Worm (Caenorhabditis elegans): Measurements from ENCODE around the gene pnn-1.

pnn-1 gene

DNA sequence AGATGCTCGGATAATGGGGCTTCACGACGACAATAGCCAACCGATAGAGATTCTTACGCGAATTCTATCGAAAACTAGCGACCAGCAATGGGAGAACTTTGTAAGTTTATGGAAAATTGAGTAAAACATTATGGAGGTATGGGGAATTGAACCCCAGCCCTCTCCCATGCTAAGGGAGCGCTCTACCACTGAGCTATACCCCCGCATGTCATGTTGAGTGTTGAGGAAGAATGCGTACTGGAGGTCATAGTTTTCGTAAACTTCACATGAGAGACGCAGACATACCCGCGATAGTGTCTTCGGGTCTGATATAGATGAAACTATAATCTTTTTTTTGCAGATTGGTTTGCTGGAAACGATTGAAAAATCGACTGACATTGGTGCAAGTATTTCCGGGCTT is 32.5 kb downstream of the pnn-1 start (continued):
- TF ChIP-seq Y22D7AL.16 (tag; optimal IDR thresholded peaks at IDR 0.05) (peak; percentile 91), ceh-22 (tag; optimal IDR thresholded peaks at IDR 0.05) (no peak), ahr-1 (tag; optimal IDR thresholded peaks at IDR 0.05) (peak; percentile 55), unc-42 (tag; optimal IDR thresholded peaks at IDR 0.05) (peak; percentile 57), pqm-1 (tag; optimal IDR thresholded peaks at IDR 0.05) (peak; percentile 62), F13H6.1 (tag; optimal IDR thresholded peaks at IDR 0.05) (peak; percentile 83), ceh-19 (GFP tag; optimal IDR thresholded peaks at IDR 0.05) (peak; percentile 83), pag-3 (tag; optimal IDR thresholded peaks at IDR 0.05; ENCODE audit: borderline replicate concordance) (peak; percentile 66), sox-2 (GFP tag; IDR thresholded peaks at IDR 0.05) (peak; percentile 71), rnt-1 (tag; optimal IDR thresholded peaks at IDR 0.05) (peak; percentile 76), ref-2 (tag; optimal IDR thresholded peaks at IDR 0.05) (peak; percentile 65), ceh-18 (tag; optimal IDR thresholded peaks at IDR 0.05) (peak; percentile 82), sox-4 (tag; optimal IDR thresholded peaks at IDR 0.05) (peak; percentile 89), fkh-6 (tag; optimal IDR thresholded peaks at IDR 0.05) (peak; percentile 87), npax-4 (tag; optimal IDR thresholded peaks at IDR 0.05) (peak; percentile 59), sdc-2 (tag; optimal IDR thresholded peaks at IDR 0.05) (peak; percentile 76), pax-1 (tag; optimal IDR thresholded peaks at IDR 0.05) (no peak), hlh-30 (tag; optimal IDR thresholded peaks at IDR 0.05; ENCODE audit: insufficient read depth) (peak; percentile 12), unc-55 (GFP tag; optimal IDR thresholded peaks at IDR 0.05) (no peak), pros-1 (tag; optimal IDR thresholded peaks at IDR 0.05) (peak; percentile 52), tbx-2 (tag; optimal IDR thresholded peaks at IDR 0.05) (peak; percentile 83), eyg-1 (tag; optimal IDR thresholded peaks at IDR 0.05) (peak; percentile 65), nfya-1 (tag; optimal IDR thresholded peaks at IDR 0.05) (peak; percentile 47), ceh-24 (tag; optimal IDR thresholded peaks at IDR 0.05) (peak; percentile 55), nhr-232 (tag; optimal IDR thresholded peaks at IDR 0.05) (peak; percentile 84), C08G9.2 (tag; optimal IDR thresholded peaks at IDR 0.05) (peak; percentile 83), lin-11 (tag; optimal IDR thresholded peaks at IDR 0.05) (peak; percentile 74), fax-1 (tag; optimal IDR thresholded peaks at IDR 0.05) (peak; percentile 86), elt-4 (tag; optimal IDR thresholded peaks at IDR 0.05) (no peak), hlh-13 (GFP tag; optimal IDR thresholded peaks at IDR 0.05) (peak; percentile 78), elt-2 (tag; optimal IDR thresholded peaks at IDR 0.05) (peak; percentile 84), ceh-30 (tag; optimal IDR thresholded peaks at IDR 0.05) (no peak), mec-3 (tag; optimal IDR thresholded peaks at IDR 0.05; ENCODE audit: borderline replicate concordance) (no peak), ceh-9 (tag; optimal IDR thresholded peaks at IDR 0.05) (peak; percentile 78), fkh-10 (GFP tag; optimal IDR thresholded peaks at IDR 0.05) (no peak), madf-2 (tag; optimal IDR thresholded peaks at IDR 0.05) (peak; percentile 78), ceh-6 (GFP tag; optimal IDR thresholded peaks at IDR 0.05) (peak; percentile 83), ttx-3 (tag; optimal IDR thresholded peaks at IDR 0.05) (peak; percentile 74), dmd-4 (tag; optimal IDR thresholded peaks at IDR 0.05; ENCODE audit: borderline replicate concordance) (peak; percentile 82), lim-6 (tag; optimal IDR thresholded peaks at IDR 0.05) (peak; percentile 49), ceh-45 (GFP tag; IDR thresholded peaks at IDR 0.05) (peak; percentile 83), ceh-31 (tag; optimal IDR thresholded peaks at IDR 0.05) (peak; percentile 67)

DNA sequence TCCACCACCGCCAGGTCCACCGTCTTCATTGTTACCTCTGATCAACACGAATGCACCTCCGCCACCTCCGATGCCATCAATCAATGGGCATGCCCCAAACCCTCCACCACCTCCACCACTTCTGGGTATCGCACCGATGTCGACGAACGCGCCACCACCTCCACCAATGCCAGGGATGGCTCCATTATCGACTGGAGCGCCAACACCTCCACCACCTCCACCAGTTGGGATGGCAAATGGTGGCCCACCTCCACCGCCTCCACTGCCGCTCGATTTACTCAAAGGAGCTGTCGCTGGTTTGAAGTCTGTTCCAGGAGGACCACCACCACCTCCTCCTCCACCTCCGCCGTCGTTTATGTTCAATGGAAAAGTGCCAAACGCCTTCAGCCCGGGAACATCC is 33.5 kb downstream of the pnn-1 start:
- TF ChIP-seq fax-1 (tag; optimal IDR thresholded peaks at IDR 0.05) (no peak), sdc-2 (tag; optimal IDR thresholded peaks at IDR 0.05) (no peak), pha-4 (tag; optimal IDR thresholded peaks at IDR 0.05) (no peak), ceh-9 (tag; optimal IDR thresholded peaks at IDR 0.05) (no peak), pqm-1 (tag; optimal IDR thresholded peaks at IDR 0.05) (no peak), hlh-6 (tag; optimal IDR thresholded peaks at IDR 0.05) (no peak), unc-3 (GFP tag; conservative IDR thresholded peaks at IDR 0.05) (no peak), unc-3 (tag; optimal IDR thresholded peaks at IDR 0.05) (no peak), ceh-34 (tag; optimal IDR thresholded peaks at IDR 0.05) (no peak), zip-5 (tag; optimal IDR thresholded peaks at IDR 0.05) (no peak), ceh-24 (tag; optimal IDR thresholded peaks at IDR 0.05) (no peak), F13H6.1 (tag; optimal IDR thresholded peaks at IDR 0.05) (no peak), eyg-1 (tag; optimal IDR thresholded peaks at IDR 0.05) (no peak), ceh-30 (tag; optimal IDR thresholded peaks at IDR 0.05) (no peak)
